Fruit fly (Drosophila melanogaster): ENCODE measurements around the gene Slimp.

Gene Slimp

DNA sequence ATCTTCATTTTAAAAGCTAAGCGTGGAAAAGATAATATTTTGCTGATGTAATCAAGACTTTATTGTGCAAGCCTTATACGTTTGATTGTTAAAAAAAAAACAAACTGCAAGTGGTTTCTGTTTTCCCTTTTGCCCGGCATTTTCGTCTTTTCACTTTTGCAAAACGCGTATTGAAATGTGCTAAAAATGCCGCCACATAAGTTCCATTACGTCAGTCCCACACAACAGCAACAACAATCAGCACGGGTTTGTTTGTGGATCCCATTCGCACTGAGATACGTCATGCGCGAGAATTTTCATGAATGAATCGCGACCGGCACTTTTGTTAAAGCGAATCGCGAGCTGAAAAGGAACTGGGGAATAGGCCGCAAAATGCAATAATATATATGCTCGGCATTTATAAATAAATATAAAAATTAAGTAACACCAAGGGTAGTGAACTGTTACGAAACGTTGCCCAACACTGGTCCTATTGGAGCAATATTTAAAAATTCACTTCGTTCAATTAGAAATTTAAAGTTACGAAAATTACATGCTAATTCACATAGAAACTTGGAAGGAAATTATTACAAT is 42.6 kb downstream of the Slimp start (continued):
- peak; percentile 82 for TF ChIP-seq Sox102F (GFP tag; optimal IDR thresholded peaks at IDR 0.05)
- no peak for TF ChIP-seq CG15336 (GFP tag; IDR thresholded peaks at IDR 0.05)
- TF ChIP-seq CG6854 (GFP tag; optimal IDR thresholded peaks at IDR 0.05) = peak; percentile 41
- peak; percentile 49 for TF ChIP-seq CG34406 (GFP tag; optimal IDR thresholded peaks at IDR 0.05)
- peak; percentile 72 for TF ChIP-seq CG6792 (GFP tag; optimal IDR thresholded peaks at IDR 0.05)
- TF ChIP-seq lz (GFP tag; optimal IDR thresholded peaks at IDR 0.05) = peak; percentile 47
- TF ChIP-seq Met (GFP tag; optimal IDR thresholded peaks at IDR 0.05) = peak; percentile 76
- peak; percentile 75 for TF ChIP-seq topi (GFP tag; optimal IDR thresholded peaks at IDR 0.05)
- TF ChIP-seq CG3032 (tag; optimal IDR thresholded peaks at IDR 0.05) = peak; percentile 31
- TF ChIP-seq CG11294 (GFP tag; IDR thresholded peaks at IDR 0.05) = no peak
- peak; percentile 39 for TF ChIP-seq CG8632 (GFP tag; optimal IDR thresholded peaks at IDR 0.05)
- no peak for TF ChIP-seq Gug (GFP tag; IDR thresholded peaks at IDR 0.05)
- peak; percentile 77 for TF ChIP-seq svp (GFP tag)
- TF ChIP-seq CG11762 (GFP tag; optimal IDR thresholded peaks at IDR 0.05; ENCODE audit: insufficient read depth) = peak; percentile 59
- TF ChIP-seq net (GFP tag; optimal IDR thresholded peaks at IDR 0.05) = peak; percentile 70
- peak; percentile 65 for TF ChIP-seq Eip75B (GFP tag; optimal IDR thresholded peaks at IDR 0.05)
- TF ChIP-seq dac (GFP tag; optimal IDR thresholded peaks at IDR 0.05) = no peak
- no peak for TF ChIP-seq CG8119 (GFP tag; IDR thresholded peaks at IDR 0.05)
- no peak for TF ChIP-seq Hr38 (GFP tag; optimal IDR thresholded peaks at IDR 0.05)
- TF ChIP-seq Ets96B (tag; optimal IDR thresholded peaks at IDR 0.05) = peak; percentile 25
- TF ChIP-seq Smox (GFP tag; optimal IDR thresholded peaks at IDR 0.05) = peak; percentile 67
- TF ChIP-seq CG4318 (GFP tag; optimal IDR thresholded peaks at IDR 0.05) = no peak
- TF ChIP-seq CG11902 (GFP tag; optimal IDR thresholded peaks at IDR 0.05) = no peak
- peak; percentile 24 to 27 for TF ChIP-seq ss (GFP tag; optimal IDR thresholded peaks at IDR 0.05)
- no peak for TF ChIP-seq spab (GFP tag; optimal IDR thresholded peaks at IDR 0.05)
- TF ChIP-seq Hr4 (GFP tag; optimal IDR thresholded peaks at IDR 0.05) = peak; percentile 78
- peak; percentile 80 for TF ChIP-seq Eip93F (GFP tag; optimal IDR thresholded peaks at IDR 0.05)
- no peak for TF ChIP-seq fkh (GFP tag; optimal IDR thresholded peaks at IDR 0.05)
- peak; percentile 8 for TF ChIP-seq Lpt (GFP tag; optimal IDR thresholded peaks at IDR 0.05)
- TF ChIP-seq cyc (GFP tag; optimal IDR thresholded peaks at IDR 0.05) = peak; percentile 37
- peak; percentile 82 for TF ChIP-seq achi (GFP tag; optimal IDR thresholded peaks at IDR 0.05)

DNA sequence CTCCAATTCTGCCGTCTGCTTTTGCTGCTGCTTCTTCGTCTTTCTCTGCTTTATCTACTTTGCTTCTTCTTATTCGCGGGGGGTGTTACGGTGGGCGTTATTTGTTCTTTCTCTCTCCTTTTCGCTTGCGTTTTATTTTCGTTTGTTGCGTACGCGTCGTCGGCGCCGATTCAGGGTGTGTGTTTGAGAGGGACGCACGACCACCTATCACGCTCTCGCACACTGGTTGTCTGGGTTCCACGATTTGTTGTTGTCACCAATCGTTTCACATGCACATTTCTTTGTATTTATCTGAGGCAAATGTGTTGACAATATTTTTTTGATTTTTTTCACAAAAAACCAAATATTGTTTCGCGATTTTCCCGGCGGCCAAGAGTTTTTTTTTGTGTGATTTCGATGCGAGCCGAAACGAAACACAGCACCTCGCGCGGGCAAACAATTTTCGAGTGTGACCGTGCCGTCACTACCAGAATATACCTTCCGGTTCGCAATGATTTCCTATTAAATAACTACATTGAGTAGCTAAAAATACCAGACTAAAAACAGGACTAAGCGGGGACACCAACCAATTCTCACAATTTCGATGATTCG is 43.4 kb downstream of the Slimp start, which contains the start of gene Syx1A:
TSS of gene Syx1A (minus strand) at position 452 of the 591 bp plus-strand sequence.
- peak; percentile 12 for TF ChIP-seq CG32006 (GFP tag; optimal IDR thresholded peaks at IDR 0.05)
- no peak for TF ChIP-seq CG4318 (GFP tag; optimal IDR thresholded peaks at IDR 0.05)
- TF ChIP-seq net (GFP tag; optimal IDR thresholded peaks at IDR 0.05) = no peak
- peak; percentile 89 for TF ChIP-seq fkh (GFP tag; optimal IDR thresholded peaks at IDR 0.05)
- TF ChIP-seq CG7368 (GFP tag; optimal IDR thresholded peaks at IDR 0.05) = no peak
- no peak for TF ChIP-seq Eip93F (GFP tag; optimal IDR thresholded peaks at IDR 0.05)
- no peak for TF ChIP-seq lz (GFP tag; optimal IDR thresholded peaks at IDR 0.05)
- no peak for TF ChIP-seq CG3032 (tag; optimal IDR thresholded peaks at IDR 0.05)
- peak; percentile 61 for TF ChIP-seq CG16779 (tag; optimal IDR thresholded peaks at IDR 0.05)
- no peak for TF ChIP-seq CG11294 (GFP tag; IDR thresholded peaks at IDR 0.05)
- no peak for TF ChIP-seq spab (GFP tag; optimal IDR thresholded peaks at IDR 0.05)
- no peak for TF ChIP-seq Hr38 (GFP tag; optimal IDR thresholded peaks at IDR 0.05)
- no peak for TF ChIP-seq svp (GFP tag)
- TF ChIP-seq CG31627 (GFP tag; optimal IDR thresholded peaks at IDR 0.05) = no peak
- no peak for TF ChIP-seq Met (GFP tag; optimal IDR thresholded peaks at IDR 0.05)
- TF ChIP-seq Blimp-1 (GFP tag; optimal IDR thresholded peaks at IDR 0.05) = no peak
- TF ChIP-seq CG8632 (GFP tag; optimal IDR thresholded peaks at IDR 0.05) = no peak
- peak; percentile 23 for TF ChIP-seq Eip78C (GFP tag)
- no peak for TF ChIP-seq Smox (GFP tag; optimal IDR thresholded peaks at IDR 0.05)
- peak; percentile 27 for TF ChIP-seq CG3919 (GFP tag; optimal IDR thresholded peaks at IDR 0.05)
- TF ChIP-seq OdsH (GFP tag; optimal IDR thresholded peaks at IDR 0.05) = no peak
- TF ChIP-seq dsx (GFP tag; optimal IDR thresholded peaks at IDR 0.05; ENCODE audit: poor library complexity, severe bottlenecking) = no peak
- no peak for TF ChIP-seq CG6163 (GFP tag; IDR thresholded peaks at IDR 0.05)
- peak; percentile 37 for TF ChIP-seq CG34406 (GFP tag; optimal IDR thresholded peaks at IDR 0.05)
- TF ChIP-seq achi (GFP tag; optimal IDR thresholded peaks at IDR 0.05) = no peak
- TF ChIP-seq CG15336 (GFP tag; IDR thresholded peaks at IDR 0.05) = no peak
- no peak for TF ChIP-seq CG10669 (GFP tag; optimal IDR thresholded peaks at IDR 0.05)
- TF ChIP-seq CG10631 (GFP tag; optimal IDR thresholded peaks at IDR 0.05) = no peak
- TF ChIP-seq CG9139 (GFP tag; optimal IDR thresholded peaks at IDR 0.05) = no peak
- TF ChIP-seq Gug (GFP tag; IDR thresholded peaks at IDR 0.05) = no peak
- TF ChIP-seq topi (GFP tag; optimal IDR thresholded peaks at IDR 0.05) = peak; percentile 27
- TF ChIP-seq dac (GFP tag; optimal IDR thresholded peaks at IDR 0.05) = no peak
- peak; percentile 22 for TF ChIP-seq CG6276 (GFP tag; optimal IDR thresholded peaks at IDR 0.05)
- peak; percentile 7 for TF ChIP-seq CG6808 (GFP tag; optimal IDR thresholded peaks at IDR 0.05)
- TF ChIP-seq vri (GFP tag; optimal IDR thresholded peaks at IDR 0.05) = peak; percentile 21

Data from whole organism, prepupa.